Worm (Caenorhabditis elegans): ENCODE results near the gene ifd-1.

DNA sequence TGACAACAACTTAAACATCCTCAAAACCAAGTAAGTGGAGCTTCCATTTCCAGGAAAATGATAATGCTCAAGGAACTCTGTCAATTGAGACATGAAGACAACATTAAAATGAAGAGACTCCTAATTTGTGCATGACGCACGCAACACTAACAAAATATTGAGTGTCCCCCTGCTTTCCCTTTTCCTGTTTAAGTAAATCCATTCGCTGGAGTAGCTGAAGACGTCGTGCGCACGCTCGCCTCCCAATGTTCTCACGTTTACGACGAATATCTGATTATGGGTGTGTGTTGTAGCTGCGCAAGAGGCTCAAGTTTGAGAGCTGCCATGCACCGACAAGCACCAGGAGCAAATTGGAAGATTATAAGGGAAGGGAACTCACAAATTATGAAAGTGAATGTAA, 23.3 kb downstream of the ifd-1 start:
- TF ChIP-seq ztf-23 (GFP tag; IDR thresholded peaks at IDR 0.05) (no peak), tab-1 (GFP tag; IDR thresholded peaks at IDR 0.05) (no peak), ref-1 (GFP tag; conservative IDR thresholded peaks at IDR 0.05) (no peak), T22C8.4 (GFP tag; IDR thresholded peaks at IDR 0.05) (no peak), ztf-29 (GFP tag; IDR thresholded peaks at IDR 0.05) (no peak), flt-1 (GFP tag; IDR thresholded peaks at IDR 0.05) (no peak), klf-2 (GFP tag; conservative IDR thresholded peaks at IDR 0.05) (no peak), med-1 (GFP tag; optimal IDR thresholded peaks at IDR 0.05; ENCODE audit: insufficient read depth) (no peak)
